Fruit fly (Drosophila melanogaster): ENCODE data around the gene Vha100-1.

The Vha100-1 gene

dm6 chr3R:29130902-29131621 is at the start of gene Vha100-1, which contains the start of gene dgt6:
Vha100-1 (plus strand) TSS chr3R:29131193.
dgt6 (minus strand) TSS chr3R:29130972.
- TF ChIP-seq cyc (GFP tag; optimal IDR thresholded peaks at IDR 0.05) (peak; percentile 39), CG3032 (tag; optimal IDR thresholded peaks at IDR 0.05) (peak; percentile 48), esn (GFP tag; optimal IDR thresholded peaks at IDR 0.05) (peak; percentile 20), Sox15 (GFP tag; optimal IDR thresholded peaks at IDR 0.05) (no peak), Sox14 (GFP tag; optimal IDR thresholded peaks at IDR 0.05) (peak; percentile 55), Lpt (GFP tag; optimal IDR thresholded peaks at IDR 0.05) (no peak), CG15336 (GFP tag; IDR thresholded peaks at IDR 0.05) (no peak), dac (GFP tag; optimal IDR thresholded peaks at IDR 0.05) (no peak), CG11294 (GFP tag; IDR thresholded peaks at IDR 0.05) (no peak), spab (GFP tag; optimal IDR thresholded peaks at IDR 0.05) (no peak), CG8319 (GFP tag; optimal IDR thresholded peaks at IDR 0.05) (no peak), CG8119 (GFP tag; IDR thresholded peaks at IDR 0.05) (no peak)

dm6 chr3R:29082034-29082433 is 49.0 kb upstream of the Vha100-1 start:
- TF ChIP-seq Eip75B (GFP tag; optimal IDR thresholded peaks at IDR 0.05): no peak
- no peak for TF ChIP-seq Blimp-1 (GFP tag; optimal IDR thresholded peaks at IDR 0.05)
- TF ChIP-seq Met (GFP tag; optimal IDR thresholded peaks at IDR 0.05): no peak
- no peak for TF ChIP-seq Sox14 (GFP tag; optimal IDR thresholded peaks at IDR 0.05)
- no peak for TF ChIP-seq dac (GFP tag; optimal IDR thresholded peaks at IDR 0.05)
- TF ChIP-seq eg (GFP tag; IDR thresholded peaks at IDR 0.05): 0 out of 3 replicates have a peak, but pooled peaks have one; percentile 7
- TF ChIP-seq CG15336 (GFP tag; IDR thresholded peaks at IDR 0.05): no peak
- no peak for TF ChIP-seq CG10669 (GFP tag; optimal IDR thresholded peaks at IDR 0.05)
- no peak for TF ChIP-seq spab (GFP tag; optimal IDR thresholded peaks at IDR 0.05)
- no peak for TF ChIP-seq CG31627 (GFP tag; optimal IDR thresholded peaks at IDR 0.05)
- TF ChIP-seq CG6163 (GFP tag; IDR thresholded peaks at IDR 0.05): 0 out of 3 replicates have a peak, but pooled peaks have one; percentile 7
- no peak for TF ChIP-seq Eip78C (GFP tag)
- TF ChIP-seq Hr38 (GFP tag; optimal IDR thresholded peaks at IDR 0.05): no peak
- no peak for TF ChIP-seq CG3032 (tag; optimal IDR thresholded peaks at IDR 0.05)

DNA sequence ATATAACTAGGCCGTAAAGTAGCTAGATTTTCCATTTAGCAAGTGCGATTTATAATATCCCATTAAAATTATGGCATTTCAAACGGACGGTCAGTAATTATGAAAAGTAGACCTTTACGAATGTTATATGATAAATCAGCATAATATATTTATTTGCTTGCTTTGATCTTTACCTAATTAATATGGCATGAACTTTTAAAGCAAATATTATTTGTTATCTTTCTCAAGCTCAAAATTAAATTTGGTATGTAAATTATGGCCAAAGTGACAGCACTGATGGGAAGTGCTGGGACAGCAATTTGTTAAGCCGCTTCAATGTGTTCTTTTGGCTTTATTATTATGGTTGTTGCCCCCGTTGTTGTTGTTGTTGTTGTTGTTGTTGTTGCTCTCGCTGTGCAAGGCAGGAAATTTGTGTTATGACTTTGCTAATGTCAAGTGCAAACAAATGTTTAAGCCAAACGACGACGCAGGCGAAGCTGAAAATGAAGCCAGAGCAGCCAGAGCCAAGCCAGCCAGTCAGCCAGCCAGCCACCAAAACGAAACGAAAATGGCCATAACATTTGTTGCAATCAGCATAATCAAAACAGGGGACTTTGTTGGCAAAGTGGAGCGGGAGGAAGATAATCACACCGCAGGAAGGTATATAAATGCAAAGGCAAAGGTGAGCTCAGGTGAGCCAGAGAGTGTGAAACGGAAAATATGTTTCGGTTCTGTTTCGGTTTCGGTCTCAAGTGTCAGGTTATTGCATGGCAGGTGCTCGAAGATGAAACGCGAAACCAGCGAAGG is 48.3 kb upstream of the Vha100-1 start:
- TF ChIP-seq pdm3 (GFP tag; optimal IDR thresholded peaks at IDR 0.05): no peak
- TF ChIP-seq OdsH (GFP tag; optimal IDR thresholded peaks at IDR 0.05): no peak
- TF ChIP-seq CG8319 (GFP tag; optimal IDR thresholded peaks at IDR 0.05): no peak
- no peak for TF ChIP-seq CG16779 (tag; optimal IDR thresholded peaks at IDR 0.05)
- no peak for TF ChIP-seq CG15336 (GFP tag; IDR thresholded peaks at IDR 0.05)
- no peak for TF ChIP-seq CG6854 (GFP tag; optimal IDR thresholded peaks at IDR 0.05)
- TF ChIP-seq Hr39 (GFP tag; optimal IDR thresholded peaks at IDR 0.05): no peak
- no peak for TF ChIP-seq CG6808 (GFP tag; optimal IDR thresholded peaks at IDR 0.05)
- peak; percentile 57 for TF ChIP-seq Eip78C (GFP tag)
- TF ChIP-seq esn (GFP tag; optimal IDR thresholded peaks at IDR 0.05): no peak
- no peak for TF ChIP-seq CG3919 (GFP tag; optimal IDR thresholded peaks at IDR 0.05)
- peak; percentile 7 for TF ChIP-seq CG32006 (GFP tag; optimal IDR thresholded peaks at IDR 0.05)
- TF ChIP-seq CG8119 (GFP tag; IDR thresholded peaks at IDR 0.05): no peak
- no peak for TF ChIP-seq fd59A (GFP tag; optimal IDR thresholded peaks at IDR 0.05)
- no peak for TF ChIP-seq CG11762 (GFP tag; optimal IDR thresholded peaks at IDR 0.05; ENCODE audit: insufficient read depth)
- no peak for TF ChIP-seq CG34406 (GFP tag; optimal IDR thresholded peaks at IDR 0.05)
- peak; percentile 55 for TF ChIP-seq svp (GFP tag)
- TF ChIP-seq Sox14 (GFP tag; optimal IDR thresholded peaks at IDR 0.05): peak; percentile 2
- TF ChIP-seq salr (GFP tag; optimal IDR thresholded peaks at IDR 0.05): no peak
- no peak for TF ChIP-seq dac (GFP tag; optimal IDR thresholded peaks at IDR 0.05)
- no peak for TF ChIP-seq CG7368 (GFP tag; optimal IDR thresholded peaks at IDR 0.05)
- TF ChIP-seq fkh (GFP tag; optimal IDR thresholded peaks at IDR 0.05): peak; percentile 30
- no peak for TF ChIP-seq Smox (GFP tag; optimal IDR thresholded peaks at IDR 0.05)
- TF ChIP-seq lz (GFP tag; optimal IDR thresholded peaks at IDR 0.05): no peak
- TF ChIP-seq Ets96B (tag; optimal IDR thresholded peaks at IDR 0.05): peak; percentile 9
- TF ChIP-seq Eip75B (GFP tag; optimal IDR thresholded peaks at IDR 0.05): no peak
- no peak for TF ChIP-seq Gug (GFP tag; IDR thresholded peaks at IDR 0.05)

Data from whole organism, prepupa.